Fruit fly (Drosophila melanogaster) whole organism, embryonic: ENCODE data around the gene CG13603.

Experiments
- Antp ChIP-seq: fragments of 200-800 bp; sonication (Bioruptor generic); optimal IDR thresholded peaks from 3 replicates; lab custom pipeline; 2016; ENCODE audit warnings: missing biosample characterization, missing genetic modification characterization
- B-H2 ChIP-seq: fragments of 200-800 bp; sonication (Bioruptor generic); optimal IDR thresholded peaks from 2 replicates; lab custom pipeline; 2018; ENCODE audit warnings: missing biosample characterization, mild to moderate bottlenecking, missing genetic modification characterization
- Bteb2 ChIP-seq: fragments of 200-800 bp; sonication (Bioruptor generic); optimal IDR thresholded peaks from 2 replicates; lab custom pipeline; 2016; ENCODE audit warnings: missing biosample characterization, missing genetic modification characterization
- CG10267 ChIP-seq: fragments of 200-800 bp; sonication (Bioruptor generic); optimal IDR thresholded peaks from 2 replicates; lab custom pipeline; 2018; ENCODE audit warnings: missing biosample characterization, mild to moderate bottlenecking, missing genetic modification characterization, moderate library complexity
- CG10431 ChIP-seq: fragments of 200-800 bp; sonication (Bioruptor generic); optimal IDR thresholded peaks from 3 replicates; lab custom pipeline; 2018; ENCODE audit warnings: missing biosample characterization, mild to moderate bottlenecking, missing genetic modification characterization
- CG11456 ChIP-seq: fragments of 200-800 bp; sonication (Bioruptor generic); IDR thresholded peaks from 3 replicates; pipeline ENCODE4 v1.3.6; 2022; ENCODE audit warnings: missing biosample characterization, missing genetic modification characterization
- CG12942 ChIP-seq: fragments of 200-800 bp; sonication (Bioruptor generic); optimal IDR thresholded peaks from 3 replicates; lab custom pipeline; 2016; ENCODE audit warnings: missing biosample characterization, missing genetic modification characterization
- CG14441 ChIP-seq: fragments of 200-800 bp; sonication (Bioruptor generic); IDR thresholded peaks from 2 replicates; pipeline ENCODE4 v1.3.6; 2022; ENCODE audit warnings: missing biosample characterization, missing genetic modification characterization
- CG17912 ChIP-seq: fragments of 200-800 bp; sonication (Bioruptor generic); optimal IDR thresholded peaks from 2 replicates; lab custom pipeline; 2018; ENCODE audit warnings: missing biosample characterization, mild to moderate bottlenecking, missing genetic modification characterization
- CG1832 ChIP-seq: fragments of 200-800 bp; sonication (Bioruptor generic); optimal IDR thresholded peaks from 2 replicates; lab custom pipeline; 2017; ENCODE audit warnings: missing biosample characterization, mild to moderate bottlenecking, missing genetic modification characterization, inconsistent platforms
- CG18599 ChIP-seq: fragments of 200-800 bp; sonication (Bioruptor generic); optimal IDR thresholded peaks from 3 replicates; lab custom pipeline; 2017; ENCODE audit warnings: missing biosample characterization, missing genetic modification characterization, mild to moderate bottlenecking, moderate library complexity, missing genetic modification reagents
- CG2129 ChIP-seq: fragments of 200-800 bp; sonication (Bioruptor generic); IDR thresholded peaks from 2 replicates; pipeline ENCODE4 v1.3.6; 2022; ENCODE audit warnings: missing biosample characterization, missing genetic modification characterization; ENCODE audit not compliant: partially characterized antibody
- CG30403 ChIP-seq: fragments of 200-800 bp; sonication (Bioruptor generic); optimal IDR thresholded peaks from 3 replicates; lab custom pipeline; 2016; ENCODE audit warnings: missing biosample characterization, missing genetic modification characterization
- CG31224 ChIP-seq: fragments of 200-800 bp; sonication (Bioruptor generic); IDR thresholded peaks from 2 replicates; pipeline ENCODE4 v1.3.6; 2022; ENCODE audit warnings: missing biosample characterization, missing genetic modification characterization
- CG43689 ChIP-seq: fragments of 200-800 bp; sonication (Bioruptor generic); IDR thresholded peaks from 2 replicates; pipeline ENCODE4 v1.3.6; 2022; ENCODE audit warnings: missing biosample characterization, missing genetic modification characterization
- CG4404 ChIP-seq: fragments of 200-800 bp; sonication (Bioruptor generic); IDR thresholded peaks from 2 replicates; pipeline ENCODE4 v1.3.6; 2022; ENCODE audit warnings: missing biosample characterization, missing genetic modification characterization
- CG4820 ChIP-seq: fragments of 200-800 bp; sonication (Bioruptor generic); optimal IDR thresholded peaks from 3 replicates; lab custom pipeline; 2016; ENCODE audit warnings: missing biosample characterization, missing genetic modification characterization
- CG6272 ChIP-seq: fragments of 200-800 bp; sonication (Bioruptor generic); IDR thresholded peaks from 2 replicates; pipeline ENCODE4 v1.3.6; 2022; ENCODE audit warnings: missing biosample characterization, missing genetic modification characterization
- CG7271 ChIP-seq: fragments of 200-800 bp; sonication (Bioruptor generic); optimal IDR thresholded peaks from 2 replicates; lab custom pipeline; 2018; ENCODE audit warnings: missing biosample characterization, mild to moderate bottlenecking, missing genetic modification characterization, moderate library complexity
- CG7372 ChIP-seq: fragments of 200-800 bp; sonication (Bioruptor generic); IDR thresholded peaks from 2 replicates; pipeline ENCODE4 v1.3.6; 2022; ENCODE audit warnings: missing biosample characterization, missing genetic modification characterization
- Fer1 ChIP-seq: fragments of 200-800 bp; sonication (Bioruptor generic); optimal IDR thresholded peaks from 2 replicates; lab custom pipeline; 2017; ENCODE audit warnings: missing biosample characterization, mild to moderate bottlenecking, missing genetic modification characterization
- MBD-R2 ChIP-seq: fragments of 200-800 bp; sonication (Bioruptor generic); IDR thresholded peaks from 2 replicates; pipeline ENCODE4 v1.3.6; 2022; ENCODE audit warnings: missing biosample characterization, missing genetic modification characterization
- MESR4 ChIP-seq: fragments of 200-800 bp; sonication (Bioruptor generic); optimal IDR thresholded peaks from 2 replicates; lab custom pipeline; 2018; ENCODE audit warnings: missing biosample characterization, mild to moderate bottlenecking, missing genetic modification characterization, moderate library complexity
- Neu2 ChIP-seq: fragments of 200-800 bp; sonication (Bioruptor generic); optimal IDR thresholded peaks from 3 replicates; lab custom pipeline; 2016; ENCODE audit warnings: missing biosample characterization, missing genetic modification characterization, borderline replicate concordance
- Nf-YB ChIP-seq: fragments of 200-800 bp; sonication (Bioruptor generic); optimal IDR thresholded peaks from 3 replicates; lab custom pipeline; 2019; ENCODE audit warnings: missing biosample characterization, mild to moderate bottlenecking, missing genetic modification characterization, moderate library complexity
- Trl ChIP-seq, 3 experiments: fragments of >200 bp in 2 of 3; fragments of 200-800 bp in 1 of 3; sonication (Bioruptor generic) in 1 of 3; optimal IDR thresholded peaks; 2 replicates in 1 of 3; 3 replicates in 2 of 3; lab custom pipeline; 2016 to 2017; ENCODE audit warnings: missing biosample characterization in 1 of 3, missing genetic modification characterization in 1 of 3
- bab2 ChIP-seq: fragments of 200-800 bp; sonication (Bioruptor generic); optimal IDR thresholded peaks from 2 replicates; lab custom pipeline; 2016; ENCODE audit warnings: missing biosample characterization, missing genetic modification characterization
- chif ChIP-seq, 2 experiments: fragments of 200-800 bp; sonication (Bioruptor generic); optimal IDR thresholded peaks; 3 replicates each; lab custom pipeline; 2016; ENCODE audit warnings: missing biosample characterization in 2 of 2, missing genetic modification characterization in 2 of 2
- corto ChIP-seq: fragments of 200-800 bp; sonication (Bioruptor generic); optimal IDR thresholded peaks from 2 replicates; lab custom pipeline; 2016; ENCODE audit warnings: missing biosample characterization, mild to moderate bottlenecking, missing genetic modification characterization, moderate library complexity
- crp ChIP-seq, 2 experiments: fragments of 200-800 bp; sonication (Bioruptor generic); optimal IDR thresholded peaks; 2 replicates in 1 of 2; 3 replicates in 1 of 2; lab custom pipeline; 2017; ENCODE audit warnings: missing biosample characterization in 2 of 2, missing genetic modification characterization in 2 of 2, mild to moderate bottlenecking in 1 of 2, moderate library complexity in 1 of 2
- ems ChIP-seq: fragments of 200-800 bp; sonication (Bioruptor generic); optimal IDR thresholded peaks from 3 replicates; lab custom pipeline; 2016; ENCODE audit warnings: missing biosample characterization, missing genetic modification characterization
- exex ChIP-seq: fragments of 200-800 bp; sonication (Bioruptor generic); optimal IDR thresholded peaks from 4 replicates; lab custom pipeline; 2018; ENCODE audit warnings: missing biosample characterization, mild to moderate bottlenecking, missing genetic modification characterization, moderate library complexity
- her ChIP-seq: fragments of 200-800 bp; sonication (Bioruptor generic); optimal IDR thresholded peaks from 2 replicates; lab custom pipeline; 2016; ENCODE audit warnings: missing biosample characterization, missing genetic modification characterization
- jing ChIP-seq: fragments of 200-800 bp; sonication (Bioruptor generic); optimal IDR thresholded peaks from 2 replicates; lab custom pipeline; 2018; ENCODE audit warnings: missing biosample characterization, mild to moderate bottlenecking, missing genetic modification characterization
- kay ChIP-seq: fragments of 200-800 bp; sonication (Bioruptor generic); optimal IDR thresholded peaks from 2 replicates; lab custom pipeline; 2016; ENCODE audit warnings: missing biosample characterization, missing genetic modification characterization
- lab ChIP-seq: fragments of 200-800 bp; sonication (Bioruptor generic); optimal IDR thresholded peaks from 3 replicates; lab custom pipeline; 2017; ENCODE audit warnings: missing biosample characterization, missing genetic modification characterization, mild to moderate bottlenecking, moderate library complexity, missing genetic modification reagents
- maf-S ChIP-seq: fragments of 200-800 bp; sonication (Bioruptor generic); optimal IDR thresholded peaks from 2 replicates; lab custom pipeline; 2016; ENCODE audit warnings: missing biosample characterization, missing genetic modification characterization
- mam ChIP-seq: fragments of 200-800 bp; sonication (Bioruptor generic); optimal IDR thresholded peaks from 3 replicates; lab custom pipeline; 2016; ENCODE audit warnings: missing biosample characterization, missing genetic modification characterization
- mirr ChIP-seq: fragments of 200-800 bp; sonication (Bioruptor generic); optimal IDR thresholded peaks from 3 replicates; lab custom pipeline; 2018; ENCODE audit warnings: missing biosample characterization, mild to moderate bottlenecking, missing genetic modification characterization
- odd ChIP-seq: fragments of 200-800 bp; sonication (Bioruptor generic); optimal IDR thresholded peaks from 2 replicates; lab custom pipeline; 2017; ENCODE audit warnings: missing biosample characterization, mild to moderate bottlenecking, missing genetic modification characterization
- pho ChIP-seq: fragments of 200-800 bp; sonication (Bioruptor generic); optimal IDR thresholded peaks from 2 replicates; lab custom pipeline; 2016; ENCODE audit warnings: missing biosample characterization, missing genetic modification characterization
- pnt ChIP-seq: fragments of 200-800 bp; sonication (Bioruptor generic); optimal IDR thresholded peaks from 3 replicates; lab custom pipeline; 2016; ENCODE audit warnings: missing biosample characterization, missing genetic modification characterization
- pzg ChIP-seq: fragments of 200-800 bp; sonication (Bioruptor generic); optimal IDR thresholded peaks from 3 replicates; lab custom pipeline; 2018; ENCODE audit warnings: missing biosample characterization, mild to moderate bottlenecking, missing genetic modification characterization, moderate library complexity
- rib ChIP-seq: fragments of 200-800 bp; sonication (Bioruptor generic); IDR thresholded peaks from 2 replicates; pipeline ENCODE4 v1.3.6; 2022; ENCODE audit warnings: missing biosample characterization, missing genetic modification characterization
- row ChIP-seq: fragments of 200-800 bp; sonication (Bioruptor generic); IDR thresholded peaks from 3 replicates; pipeline ENCODE4 v1.3.6; 2022; ENCODE audit warnings: missing biosample characterization, missing genetic modification characterization
- vvl ChIP-seq: fragments of 200-800 bp; sonication (Bioruptor generic); IDR thresholded peaks from 2 replicates; pipeline ENCODE4 v1.3.6; 2022; ENCODE audit warnings: missing biosample characterization, missing genetic modification characterization
- zfh1 ChIP-seq: fragments of 200-800 bp; sonication (Bioruptor generic); IDR thresholded peaks from 3 replicates; pipeline ENCODE4 v1.3.6; 2022; ENCODE audit warnings: missing biosample characterization, missing genetic modification characterization

The CG13603 gene

DNA sequence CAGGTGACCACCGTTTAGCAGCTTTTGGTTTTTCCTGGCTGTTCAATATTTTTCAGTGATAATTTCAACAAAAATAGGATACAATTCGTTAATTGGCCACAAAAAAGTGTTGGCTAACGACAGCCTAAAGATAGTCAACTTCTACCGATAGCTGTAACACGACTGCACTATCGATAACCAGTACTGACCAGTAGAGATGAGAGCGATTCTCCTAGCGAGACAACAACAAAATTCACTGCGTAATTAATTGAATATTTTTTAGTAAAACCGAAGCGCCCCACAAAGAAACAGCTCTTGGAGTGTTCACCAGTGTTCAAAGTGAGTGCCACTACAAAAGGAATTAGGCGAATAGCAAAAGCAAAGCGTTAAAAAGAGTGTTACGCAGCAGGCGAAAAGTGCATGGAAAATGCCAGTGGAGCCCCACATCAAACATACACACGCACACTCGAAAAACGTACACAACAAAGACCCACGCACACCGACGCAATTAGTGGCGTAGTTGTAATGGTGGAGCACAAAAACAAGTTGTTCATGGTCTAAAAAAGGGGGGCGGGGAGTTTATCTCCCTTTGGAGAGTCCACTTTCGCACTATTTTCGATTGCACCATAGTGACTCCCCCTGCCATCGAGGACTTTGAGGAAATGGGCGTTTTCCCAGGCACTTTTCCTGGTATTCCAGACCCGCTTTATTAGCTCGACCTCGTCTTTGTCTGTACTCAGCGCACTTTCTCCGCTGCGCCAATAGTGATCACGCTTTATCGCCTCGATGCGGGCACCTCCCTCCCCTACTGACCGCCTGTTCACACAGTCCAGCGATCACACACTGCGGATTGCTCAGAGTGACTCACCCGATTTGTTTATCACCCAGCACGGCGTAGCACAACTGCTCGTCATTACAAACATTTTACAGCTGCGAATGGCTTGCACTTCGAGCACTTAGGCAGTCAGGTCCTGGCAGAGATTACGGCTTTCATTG is 6.7 kb upstream of the CG13603 start, which contains the start of the genes Epp and Rab7 (continued):
- TF ChIP-seq mirr (GFP tag; lab: Kevin White, UChicago) (peak; percentile 17), MESR4 (GFP tag; lab: Kevin White, UChicago) (peak; percentile 99), CG14441 (GFP tag; lab: Robert Waterston, UW) (no peak), CG4820 (no peak), ems (GFP tag; lab: Kevin White, UChicago) (peak; percentile 68), maf-S (GFP tag; lab: Kevin White, UChicago) (peak; percentile 26), Trl (optimal IDR thresholded peaks at IDR 0.05; lab: Kevin White, UChicago) (peak in 1 of 2 experiments; percentile 5), Trl (GFP tag; optimal IDR thresholded peaks at IDR 0.05; lab: Kevin White, UChicago) (peak; percentile 51), bab2 (GFP tag; lab: Kevin White, UChicago) (peak; percentile 15), mam (GFP tag; lab: Kevin White, UChicago) (peak; percentile 53), row (GFP tag; lab: Robert Waterston, UW) (peak; percentile 25; the same call in 2 of the 3 replicates), vvl (peak; percentile 63), MBD-R2 (GFP tag; lab: Robert Waterston, UW) (peak; percentile 84), corto (peak; percentile 13), odd (GFP tag; lab: Kevin White, UChicago) (peak; percentile 12), CG17912 (GFP tag; lab: Kevin White, UChicago) (peak; percentile 22), pho (peak; percentile 66), CG4404 (GFP tag; lab: Robert Waterston, UW) (no peak), CG7372 (GFP tag; lab: Robert Waterston, UW) (0 out of 2 replicates have a peak, but pooled peaks have one; percentile 27), CG12942 (GFP tag; lab: Kevin White, UChicago) (peak; percentile 41), CG10431 (GFP tag; lab: Kevin White, UChicago) (no peak), chif (GFP tag; optimal IDR thresholded peaks at IDR 0.05; lab: Kevin White, UChicago) (peak in 1 of 2 experiments; percentile 28), CG2129 (GFP tag; lab: Robert Waterston, UW) (peak; percentile 64), Antp (GFP tag; lab: Kevin White, UChicago) (peak; percentile 51), rib (GFP tag; lab: Robert Waterston, UW) (no peak), CG18599 (peak; percentile 41), pzg (GFP tag; lab: Kevin White, UChicago) (peak; percentile 90), kay (peak; percentile 57), Bteb2 (GFP tag; lab: Kevin White, UChicago) (peak; percentile 59), Nf-YB (peak; percentile 45), CG7271 (tag; lab: Kevin White, UChicago) (peak; percentile 28), CG11456 (GFP tag; lab: Robert Waterston, UW) (0 out of 3 replicates have a peak, but pooled peaks have one; percentile 44), CG1832 (no peak), jing (GFP tag; lab: Kevin White, UChicago) (no peak), her (peak; percentile 59), exex (tag; lab: Kevin White, UChicago) (peak; percentile 78), CG30403 (GFP tag; lab: Kevin White, UChicago) (peak; percentile 32), B-H2 (peak; percentile 81), Neu2 (GFP tag; lab: Kevin White, UChicago) (no peak), CG6272 (GFP tag; lab: Robert Waterston, UW) (0 out of 2 replicates have a peak, but pooled peaks have one; percentile 9), pnt (no peak), crp (GFP tag; optimal IDR thresholded peaks at IDR 0.05; lab: Kevin White, UChicago) (peak in 1 of 2 experiments; percentile 31), Fer1 (peak; percentile 3), lab (GFP tag; lab: Kevin White, UChicago) (peak; percentile 65), CG31224 (GFP tag; lab: Robert Waterston, UW) (peak; percentile 52), CG43689 (GFP tag; lab: Robert Waterston, UW) (no peak), CG10267 (tag; lab: Kevin White, UChicago) (peak; percentile 96), zfh1 (GFP tag; lab: Robert Waterston, UW) (0 out of 3 replicates have a peak, but pooled peaks have one; percentile 37)
